Worm (Caenorhabditis elegans): ENCODE data around the gene cgt-1.

DNA sequence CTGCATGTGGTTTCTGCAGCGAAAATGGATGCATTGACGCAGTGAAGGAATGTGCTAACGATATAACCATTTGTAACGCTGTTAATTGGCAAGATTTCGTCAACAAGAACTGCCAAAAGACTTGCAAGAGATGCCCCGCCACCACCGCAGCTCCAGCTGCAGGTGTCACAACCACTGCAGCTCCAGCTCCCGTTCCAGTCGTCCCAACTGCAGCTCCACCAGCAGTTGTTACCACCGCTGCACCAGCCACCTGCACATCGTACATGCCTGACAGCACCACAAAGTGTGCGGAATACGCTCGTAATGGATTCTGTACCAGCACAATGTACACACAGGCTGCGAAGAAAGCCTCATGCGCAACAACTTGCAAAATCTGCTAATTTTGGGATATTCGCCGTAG, 24.0 kb upstream of the cgt-1 start:
- TF ChIP-seq dao-5 (tag; optimal IDR thresholded peaks at IDR 0.05) (no peak), him-1 (tag; optimal IDR thresholded peaks at IDR 0.05) (no peak)
